Worm (Caenorhabditis elegans) whole organism, mixed stage, embryonic: ENCODE data around the gene glo-1.
A peak's percentile ranks its signal among the peaks of the same experiment; 100 is the strongest.

Experiments
- M03D4.4 ChIP-seq: sonication (generic microtip); optimal IDR thresholded peaks from 2 replicates; lab custom pipeline; 2017; ENCODE audit warnings: mild to moderate bottlenecking, missing genetic modification characterization, missing compliant biosample characterization
- bed-3 ChIP-seq: fragments of 200-800 bp; sonication (Bioruptor generic); optimal IDR thresholded peaks from 3 replicates; lab custom pipeline; 2018; ENCODE audit warnings: mild to moderate bottlenecking, missing genetic modification characterization, moderate library complexity, missing compliant biosample characterization
- ceh-39 ChIP-seq: fragments of 150-350 bp; optimal IDR thresholded peaks from 2 replicates; lab custom pipeline; 2014; ENCODE audit warnings: missing biosample characterization, missing genetic modification characterization
- ceh-43 ChIP-seq: fragments of 200-800 bp; sonication (Bioruptor generic); optimal IDR thresholded peaks from 2 replicates; lab custom pipeline; 2018; ENCODE audit warnings: mild to moderate bottlenecking, missing genetic modification characterization, moderate library complexity, missing compliant biosample characterization
- ceh-83 ChIP-seq: fragments of 200-800 bp; sonication (Bioruptor generic); optimal IDR thresholded peaks from 2 replicates; lab custom pipeline; 2018; ENCODE audit warnings: mild to moderate bottlenecking, missing genetic modification characterization, missing compliant biosample characterization
- ces-1 ChIP-seq: fragments of 150-350 bp; optimal IDR thresholded peaks from 2 replicates; lab custom pipeline; 2014; ENCODE audit warnings: missing biosample characterization, missing genetic modification reagents, missing genetic modification characterization
- cnd-1 ChIP-seq: fragments of 200-800 bp; sonication (Bioruptor generic); optimal IDR thresholded peaks from 2 replicates; lab custom pipeline; 2018; ENCODE audit warnings: mild to moderate bottlenecking, missing genetic modification characterization, missing compliant biosample characterization
- drap-1 ChIP-seq: fragments of 200-800 bp; sonication (Bioruptor generic); optimal IDR thresholded peaks from 3 replicates; lab custom pipeline; 2018; ENCODE audit warnings: mild to moderate bottlenecking, missing genetic modification characterization, missing compliant biosample characterization
- elt-1 ChIP-seq: sonication (generic microtip); optimal IDR thresholded peaks from 2 replicates; lab custom pipeline; 2017; ENCODE audit warnings: missing genetic modification characterization, mild to moderate bottlenecking, missing compliant biosample characterization, antibody characterized with exemption, moderate library complexity, borderline replicate concordance; ENCODE audit not compliant: insufficient read depth
- ham-2 ChIP-seq: fragments of 200-800 bp; sonication (Bioruptor generic); optimal IDR thresholded peaks from 2 replicates; lab custom pipeline; 2018; ENCODE audit warnings: mild to moderate bottlenecking, missing genetic modification characterization, missing compliant biosample characterization
- hlh-1 ChIP-seq: fragments of 150-350 bp; optimal IDR thresholded peaks from 2 replicates; lab custom pipeline; 2014; ENCODE audit warnings: missing biosample characterization, missing genetic modification reagents, missing genetic modification characterization
- lin-13 ChIP-seq: fragments of 150-350 bp; optimal IDR thresholded peaks from 2 replicates; lab custom pipeline; 2014; ENCODE audit warnings: missing biosample characterization, missing genetic modification characterization
- lsy-2 ChIP-seq: fragments of 150-350 bp; optimal IDR thresholded peaks from 2 replicates; lab custom pipeline; 2014; ENCODE audit warnings: missing biosample characterization, missing genetic modification characterization
- mab-5 ChIP-seq: fragments of 150-350 bp; optimal IDR thresholded peaks from 2 replicates; lab custom pipeline; 2014; ENCODE audit warnings: missing biosample characterization, missing genetic modification characterization
- mep-1 ChIP-seq: fragments of 150-350 bp; optimal IDR thresholded peaks from 2 replicates; lab custom pipeline; 2017; ENCODE audit warnings: missing biosample characterization, missing genetic modification reagents, missing genetic modification characterization, inconsistent platforms
- mls-2 ChIP-seq: sonication (generic microtip); optimal IDR thresholded peaks from 2 replicates; lab custom pipeline; 2016; ENCODE audit warnings: mild to moderate bottlenecking, missing genetic modification characterization, moderate library complexity, missing compliant biosample characterization
- nhr-12 ChIP-seq: fragments of 150-350 bp; optimal IDR thresholded peaks from 2 replicates; lab custom pipeline; 2014; ENCODE audit warnings: missing biosample characterization, missing genetic modification characterization
- nhr-2 ChIP-seq: fragments of 150-350 bp; optimal IDR thresholded peaks from 2 replicates; lab custom pipeline; 2014; ENCODE audit warnings: missing biosample characterization, missing genetic modification characterization
- nhr-237 ChIP-seq: fragments of 150-350 bp; optimal IDR thresholded peaks from 2 replicates; lab custom pipeline; 2014; ENCODE audit warnings: missing biosample characterization, missing genetic modification characterization
- nhr-28 ChIP-seq: fragments of 150-350 bp; optimal IDR thresholded peaks from 2 replicates; lab custom pipeline; 2014; ENCODE audit warnings: missing biosample characterization, missing genetic modification characterization
- pha-4 ChIP-seq: fragments of 150-350 bp; optimal IDR thresholded peaks from 2 replicates; lab custom pipeline; 2018; ENCODE audit warnings: missing biosample characterization, missing genetic modification reagents, missing genetic modification characterization
- sem-2 ChIP-seq: fragments of 200-800 bp; sonication (Bioruptor generic); optimal IDR thresholded peaks from 2 replicates; lab custom pipeline; 2018; ENCODE audit warnings: mild to moderate bottlenecking, missing genetic modification characterization, missing compliant biosample characterization
- sptf-1 ChIP-seq: sonication (generic microtip); optimal IDR thresholded peaks from 2 replicates; lab custom pipeline; 2017; ENCODE audit warnings: mild to moderate bottlenecking, missing genetic modification characterization, moderate library complexity, missing compliant biosample characterization
- tbx-8 ChIP-seq: fragments of 200-800 bp; sonication (Bioruptor generic); optimal IDR thresholded peaks from 2 replicates; lab custom pipeline; 2018; ENCODE audit warnings: mild to moderate bottlenecking, missing genetic modification characterization, moderate library complexity, missing compliant biosample characterization
- unc-120 ChIP-seq: sonication (generic microtip); optimal IDR thresholded peaks from 2 replicates; lab custom pipeline; 2017; ENCODE audit warnings: missing genetic modification characterization, missing compliant biosample characterization; ENCODE audit not compliant: poor library complexity, severe bottlenecking
- unc-39 ChIP-seq: fragments of 150-350 bp; optimal IDR thresholded peaks from 2 replicates; lab custom pipeline; 2014; ENCODE audit warnings: missing biosample characterization, missing genetic modification characterization
- unc-62 ChIP-seq: fragments of 150-350 bp; optimal IDR thresholded peaks from 2 replicates; lab custom pipeline; 2014; ENCODE audit warnings: missing biosample characterization, missing genetic modification reagents, missing genetic modification characterization
- zip-8 ChIP-seq: fragments of 150-350 bp; optimal IDR thresholded peaks from 2 replicates; lab custom pipeline; 2014; ENCODE audit warnings: missing biosample characterization, missing genetic modification characterization
- ztf-11 ChIP-seq: fragments of 150-350 bp; optimal IDR thresholded peaks from 2 replicates; lab custom pipeline; 2014; ENCODE audit warnings: missing biosample characterization, missing genetic modification characterization

Gene glo-1

DNA sequence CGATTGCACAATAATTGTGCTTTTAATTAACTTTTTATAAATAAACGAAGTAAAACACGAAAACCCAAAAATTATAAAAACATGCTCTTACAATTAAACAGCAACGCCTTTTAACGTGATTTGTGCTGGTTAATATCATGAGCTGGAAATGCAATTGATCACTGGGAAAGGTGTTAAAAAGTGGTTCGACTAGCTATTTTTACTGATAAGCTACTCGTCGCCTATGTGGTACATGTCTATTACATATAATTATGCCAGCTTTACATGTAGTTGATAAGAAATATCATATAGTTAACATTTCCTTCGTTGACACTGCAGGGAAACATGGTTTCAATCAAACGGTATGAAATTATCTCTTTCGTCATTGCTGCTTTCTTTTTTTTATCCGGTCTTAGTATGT, 23.9 kb downstream of the glo-1 start, which contains the start of gene scav-5:
Gene scav-5 (plus strand): TSS at position 297 of the 400 bp plus-strand sequence.
- no peak for TF ChIP-seq pha-4 (tag; lab: Kevin White, UChicago)
- TF ChIP-seq mab-5 (tag; lab: Kevin White, UChicago), result no peak
- TF ChIP-seq ceh-43, result no peak
- TF ChIP-seq tbx-8, result no peak
- no peak for TF ChIP-seq ham-2 (GFP tag; lab: Kevin White, UChicago)
- TF ChIP-seq mep-1 (tag; lab: Kevin White, UChicago), result no peak
- TF ChIP-seq lin-13 (tag; lab: Kevin White, UChicago), result no peak
- TF ChIP-seq bed-3, result no peak
- TF ChIP-seq lsy-2 (tag; lab: Kevin White, UChicago), result no peak
- no peak for TF ChIP-seq mls-2 (tag; lab: Kevin White, UChicago)
- no peak for TF ChIP-seq nhr-28
- no peak for TF ChIP-seq unc-62 (GFP tag; lab: Kevin White, UChicago)
- TF ChIP-seq ces-1, result no peak

DNA sequence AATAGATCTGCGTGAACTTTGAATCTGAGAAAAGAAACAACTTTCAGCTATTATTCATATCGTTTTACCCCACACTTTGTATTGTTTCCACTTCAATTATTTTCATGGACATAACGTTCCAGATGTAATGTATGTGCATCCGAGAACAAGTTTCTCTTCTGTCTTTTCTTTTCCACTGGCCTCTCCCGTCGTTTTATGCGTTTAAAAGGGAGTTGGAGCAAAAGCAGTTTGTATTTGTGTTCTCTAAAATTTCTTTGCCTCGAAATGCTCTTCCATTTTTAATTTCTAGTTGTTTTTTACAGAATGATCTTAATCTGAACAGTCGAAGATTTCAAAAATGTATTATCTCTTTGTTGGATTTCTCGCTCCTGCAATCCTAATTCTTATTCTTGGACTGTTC, 25.4 kb downstream of the glo-1 start, which contains the start of gene R07B1.11:
Gene R07B1.11 (plus strand): TSS at position 301 of the 400 bp plus-strand sequence.
- TF ChIP-seq cnd-1 (no peak), nhr-28 (no peak), drap-1 (GFP tag; lab: Kevin White, UChicago) (no peak), ceh-39 (tag; lab: Kevin White, UChicago) (no peak), mls-2 (tag; lab: Kevin White, UChicago) (no peak)
- TF ChIP-seq, all 35 proteins: peak for 0

DNA sequence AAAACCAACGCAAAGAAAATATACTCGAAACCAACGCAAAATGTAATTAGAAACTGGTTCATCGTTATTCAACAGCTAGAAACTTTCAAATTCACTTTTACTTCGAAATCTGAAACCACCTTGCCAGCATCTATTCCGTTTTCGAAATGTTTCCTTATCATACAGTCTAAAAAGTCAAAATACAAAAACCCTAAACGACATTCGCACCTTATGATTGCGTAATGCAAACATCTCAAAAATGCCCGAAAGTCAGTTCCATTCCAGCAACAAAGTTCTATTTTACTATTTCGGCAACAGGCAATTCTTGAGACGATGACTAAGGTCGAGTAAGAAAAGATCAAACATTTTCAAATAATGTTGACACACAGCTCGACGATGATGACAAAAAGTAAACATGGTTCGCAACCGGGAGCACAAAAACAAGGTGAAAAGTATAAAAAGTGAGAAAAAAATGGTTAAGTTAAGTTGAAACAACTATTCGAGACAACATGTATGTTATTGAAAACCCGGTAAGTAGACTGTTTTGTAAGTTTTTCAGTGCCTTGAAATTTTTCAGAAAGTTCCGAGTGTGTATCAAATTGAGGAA, 30.2 kb downstream of the glo-1 start, which contains the start of gene lec-7:
Gene lec-7 (plus strand): TSS at position 297 of the 586 bp plus-strand sequence.
- no peak for TF ChIP-seq unc-39 (tag; lab: Kevin White, UChicago)
- TF ChIP-seq zip-8 (tag; lab: Kevin White, UChicago), result peak; percentile 57

DNA sequence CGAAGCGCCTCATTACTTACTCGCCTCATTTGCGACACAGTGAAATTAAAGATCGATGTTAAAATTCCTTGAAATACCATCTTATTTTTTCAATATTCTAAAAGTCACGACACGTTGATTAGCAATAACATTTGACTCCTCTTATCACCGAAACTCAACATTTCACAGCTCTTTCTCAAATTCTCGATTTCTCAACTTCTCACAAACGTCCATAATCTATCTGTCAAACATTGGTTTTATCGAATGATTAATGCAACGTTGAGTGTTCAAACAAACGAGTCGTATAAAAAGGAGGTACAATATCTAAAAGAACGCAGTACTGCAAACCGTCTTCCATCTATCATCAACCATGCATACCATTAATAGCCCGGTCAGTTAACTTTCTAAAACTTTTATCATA, 31.8 kb downstream of the glo-1 start, which contains the start of gene lec-8:
Gene lec-8 (plus strand): TSS at position 314 of the 400 bp plus-strand sequence.
- TF ChIP-seq drap-1 (GFP tag; lab: Kevin White, UChicago) (no peak), mab-5 (tag; lab: Kevin White, UChicago) (no peak), nhr-12 (tag; lab: Kevin White, UChicago) (no peak), elt-1 (no peak), ceh-39 (tag; lab: Kevin White, UChicago) (no peak), hlh-1 (no peak), sem-2 (GFP tag; lab: Kevin White, UChicago) (no peak), ztf-11 (tag; lab: Kevin White, UChicago) (no peak), unc-120 (tag; lab: Kevin White, UChicago) (no peak)

DNA sequence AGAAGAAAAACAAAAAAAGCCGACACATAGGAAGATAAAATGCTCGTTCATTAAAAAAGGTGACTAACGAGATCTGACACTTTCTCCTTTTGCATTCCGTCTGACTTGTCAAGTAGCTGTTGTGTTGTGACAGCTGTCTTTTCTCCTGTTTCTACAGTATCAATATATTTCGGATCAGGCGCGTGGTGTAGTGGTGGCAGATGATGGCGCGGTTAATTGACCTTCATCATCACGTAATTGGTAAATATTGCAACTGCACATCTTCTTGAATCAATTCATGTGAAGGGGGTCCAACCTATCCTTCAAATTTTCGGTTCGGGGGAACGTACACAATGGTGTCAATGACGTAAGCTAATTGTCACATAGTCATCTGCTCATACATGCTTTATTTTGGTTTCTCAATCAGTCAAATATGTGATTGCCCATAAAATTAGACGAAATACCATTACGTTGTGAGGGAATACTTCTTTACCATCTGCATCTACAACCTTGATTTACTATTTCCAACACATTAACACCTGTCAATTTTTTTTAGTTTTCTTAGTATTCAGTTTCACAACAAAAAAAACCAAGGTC, 33.7 kb downstream of the glo-1 start:
- TF ChIP-seq M03D4.4 (tag; lab: Kevin White, UChicago) (no peak), nhr-2 (peak; percentile 57)

DNA sequence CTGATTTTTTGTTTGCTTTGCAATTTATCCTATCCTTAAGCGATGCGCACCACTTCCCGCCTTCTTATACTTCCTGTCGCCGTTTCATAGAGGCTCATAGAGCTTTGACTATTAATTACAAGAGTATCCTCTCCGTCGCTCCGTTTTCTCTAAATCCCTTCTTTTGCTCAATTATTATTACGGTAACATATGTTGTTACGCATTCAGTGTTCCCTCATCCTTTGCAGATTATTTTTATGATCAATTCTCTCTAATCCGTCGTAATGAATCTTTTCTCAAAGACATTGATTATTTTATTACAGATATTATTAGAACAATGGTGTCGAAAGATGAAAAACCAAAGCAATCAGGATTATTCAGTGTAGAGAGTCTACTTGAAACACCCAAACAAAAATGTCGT, 35.0 kb downstream of the glo-1 start, which contains the start of gene vab-15:
Gene vab-15 (plus strand): TSS at position 301 of the 400 bp plus-strand sequence.
- TF ChIP-seq mep-1 (tag; lab: Kevin White, UChicago), result no peak
- TF ChIP-seq nhr-237, result no peak
- no peak for TF ChIP-seq lsy-2 (tag; lab: Kevin White, UChicago)
- no peak for TF ChIP-seq sptf-1 (tag; lab: Kevin White, UChicago)
- no peak for TF ChIP-seq tbx-8
- TF ChIP-seq ceh-83 (GFP tag; lab: Kevin White, UChicago), result no peak
